Fruit fly (Drosophila melanogaster) whole organism, wandering third instar larva: ENCODE measurements around the gene Flacc.

Source experiments
- Abd-B ChIP-seq: fragments of >200 bp; optimal IDR thresholded peaks from 2 replicates; lab custom pipeline; 2017; ENCODE audit warnings: missing biosample characterization, missing genetic modification characterization
- CG32264 ChIP-seq: fragments of 200-800 bp; sonication (Bioruptor generic); optimal IDR thresholded peaks from 2 replicates; lab custom pipeline; 2016; ENCODE audit warnings: missing biosample characterization, missing genetic modification characterization
- CG9705 ChIP-seq: fragments of 200-800 bp; sonication (Bioruptor generic); optimal IDR thresholded peaks from 2 replicates; lab custom pipeline; 2018; ENCODE audit warnings: missing biosample characterization, mild to moderate bottlenecking, missing genetic modification characterization
- GATAd ChIP-seq: sonication (Bioruptor generic); optimal IDR thresholded peaks from 2 replicates; lab custom pipeline; 2016; ENCODE audit warnings: missing biosample characterization, missing genetic modification characterization
- Rel ChIP-seq, 2 experiments: fragments of 200-800 bp; sonication (Bioruptor generic) in 1 of 2; optimal IDR thresholded peaks; 2 replicates in 1 of 2; 3 replicates in 1 of 2; lab custom pipeline; 2016 to 2019; ENCODE audit warnings: mild to moderate bottlenecking in 2 of 2, missing biosample characterization in 2 of 2, missing genetic modification characterization in 2 of 2, moderate library complexity in 1 of 2
- brk ChIP-seq: fragments of 200-800 bp; sonication (Bioruptor generic); optimal IDR thresholded peaks from 2 replicates; lab custom pipeline; 2016; ENCODE audit warnings: missing biosample characterization, mild to moderate bottlenecking, missing genetic modification characterization
- fru ChIP-seq: fragments of 200-800 bp; sonication (Bioruptor generic); optimal IDR thresholded peaks from 3 replicates; lab custom pipeline; 2016; ENCODE audit warnings: missing biosample characterization, mild to moderate bottlenecking, missing genetic modification characterization
- lola ChIP-seq: fragments of >200 bp; optimal IDR thresholded peaks from 2 replicates; lab custom pipeline; 2017; ENCODE audit warnings: missing biosample characterization, missing genetic modification characterization
- psq ChIP-seq: fragments of 200-800 bp; sonication (Bioruptor generic); optimal IDR thresholded peaks from 3 replicates; lab custom pipeline; 2017; ENCODE audit warnings: missing biosample characterization, mild to moderate bottlenecking, missing genetic modification characterization, moderate library complexity
- rgr ChIP-seq: fragments of 200-800 bp; sonication (Bioruptor generic); optimal IDR thresholded peaks from 3 replicates; lab custom pipeline; 2016; ENCODE audit warnings: missing biosample characterization, mild to moderate bottlenecking, missing genetic modification characterization

dm6 chrX:18864483-18865358, 28.7 kb downstream of the Flacc start:
- TF ChIP-seq rgr (GFP tag; lab: Kevin White, UChicago) (no peak), psq (GFP tag; lab: Kevin White, UChicago) (peak; percentile 82), Rel (GFP tag; optimal IDR thresholded peaks at IDR 0.05; lab: Kevin White, UChicago) (no peak), Rel (tag; optimal IDR thresholded peaks at IDR 0.05; lab: Kevin White, UChicago) (peak; percentile 52), CG32264 (GFP tag; lab: Kevin White, UChicago) (no peak), fru (GFP tag; lab: Kevin White, UChicago) (no peak), Abd-B (no peak), lola (GFP tag; lab: Kevin White, UChicago) (no peak), GATAd (GFP tag; lab: Kevin White, UChicago) (no peak), CG9705 (GFP tag; lab: Kevin White, UChicago) (no peak), brk (GFP tag; lab: Kevin White, UChicago) (no peak)
